Fruit fly (Drosophila melanogaster) whole organism, embryonic: Measurements from ENCODE around the gene Idua.

ENCODE experiments used
- Asciz ChIP-seq: fragments of 200-800 bp; sonication (Bioruptor generic); optimal IDR thresholded peaks from 2 replicates; lab custom pipeline; 2017; ENCODE audit warnings: missing biosample characterization, mild to moderate bottlenecking, missing genetic modification characterization, missing genetic modification reagents
- CG11093 ChIP-seq: fragments of 200-800 bp; sonication (Bioruptor generic); IDR thresholded peaks from 3 replicates; pipeline ENCODE4 v1.3.6; 2022; ENCODE audit warnings: missing biosample characterization, missing genetic modification characterization
- CG13296 ChIP-seq: fragments of 200-800 bp; sonication (Bioruptor generic); optimal IDR thresholded peaks from 3 replicates; lab custom pipeline; 2018; ENCODE audit warnings: missing biosample characterization, mild to moderate bottlenecking, missing genetic modification characterization
- CG13424 ChIP-seq: fragments of 200-800 bp; sonication (Bioruptor generic); optimal IDR thresholded peaks from 2 replicates; lab custom pipeline; 2019; ENCODE audit warnings: missing biosample characterization, mild to moderate bottlenecking, missing genetic modification characterization, moderate library complexity
- CG1602 ChIP-seq: fragments of 200-800 bp; sonication (Bioruptor generic); optimal IDR thresholded peaks from 3 replicates; lab custom pipeline; 2016; ENCODE audit warnings: missing biosample characterization, missing genetic modification characterization
- CG1603 ChIP-seq: fragments of 200-800 bp; sonication (Bioruptor generic); optimal IDR thresholded peaks from 2 replicates; lab custom pipeline; 2019; ENCODE audit warnings: missing biosample characterization, mild to moderate bottlenecking, missing genetic modification characterization, moderate library complexity
- CG17328 ChIP-seq: fragments of 200-800 bp; sonication (Bioruptor generic); IDR thresholded peaks from 2 replicates; pipeline ENCODE4 v1.3.6; 2022; ENCODE audit warnings: missing biosample characterization, missing genetic modification characterization
- CG18262 ChIP-seq: fragments of 200-800 bp; optimal IDR thresholded peaks from 3 replicates; lab custom pipeline; 2019; ENCODE audit warnings: missing biosample characterization, mild to moderate bottlenecking, missing genetic modification characterization, moderate library complexity
- CG31441 ChIP-seq: fragments of 200-800 bp; sonication (Bioruptor generic); IDR thresholded peaks from 2 replicates; pipeline ENCODE4 v1.3.6; 2022; ENCODE audit warnings: missing biosample characterization, missing genetic modification characterization
- CG3407 ChIP-seq: fragments of 200-800 bp; sonication (Bioruptor generic); optimal IDR thresholded peaks from 2 replicates; lab custom pipeline; 2018; ENCODE audit warnings: missing biosample characterization, mild to moderate bottlenecking, missing genetic modification characterization
- CG4360 ChIP-seq: fragments of 200-800 bp; sonication (Bioruptor generic); IDR thresholded peaks from 2 replicates; pipeline ENCODE4 v1.3.6; 2022; ENCODE audit warnings: missing biosample characterization, missing genetic modification characterization
- CG4424 ChIP-seq: fragments of 200-800 bp; sonication (Bioruptor generic); optimal IDR thresholded peaks from 3 replicates; lab custom pipeline; 2016; ENCODE audit warnings: missing biosample characterization, missing genetic modification characterization
- CG4820 ChIP-seq: fragments of 200-800 bp; sonication (Bioruptor generic); optimal IDR thresholded peaks from 3 replicates; lab custom pipeline; 2016; ENCODE audit warnings: missing biosample characterization, missing genetic modification characterization
- CG6689 ChIP-seq: fragments of 200-800 bp; sonication (Bioruptor generic); IDR thresholded peaks from 2 replicates; pipeline ENCODE4 v1.3.6; 2022; ENCODE audit warnings: missing biosample characterization, missing genetic modification characterization
- CG6813 ChIP-seq: fragments of 200-800 bp; sonication (Bioruptor generic); optimal IDR thresholded peaks from 2 replicates; lab custom pipeline; 2017; ENCODE audit warnings: missing biosample characterization, missing genetic modification characterization, mild to moderate bottlenecking, moderate library complexity, missing genetic modification reagents
- CG6854 ChIP-seq: fragments of 200-800 bp; sonication (Bioruptor generic); optimal IDR thresholded peaks from 3 replicates; lab custom pipeline; 2017; ENCODE audit warnings: missing biosample characterization, mild to moderate bottlenecking, missing genetic modification characterization
- CG7357 ChIP-seq: fragments of 200-800 bp; sonication (Bioruptor generic); IDR thresholded peaks from 3 replicates; pipeline ENCODE4 v1.3.6; 2022; ENCODE audit warnings: missing biosample characterization, missing genetic modification characterization
- CG8089 ChIP-seq: fragments of 200-800 bp; sonication (Bioruptor generic); optimal IDR thresholded peaks from 3 replicates; lab custom pipeline; 2016; ENCODE audit warnings: missing biosample characterization, missing genetic modification characterization
- CG8281 ChIP-seq: fragments of 200-800 bp; sonication (Bioruptor generic); optimal IDR thresholded peaks from 2 replicates; lab custom pipeline; 2018; ENCODE audit warnings: missing biosample characterization, mild to moderate bottlenecking, missing genetic modification characterization, moderate library complexity
- ERR ChIP-seq: fragments of 200-800 bp; sonication (Bioruptor generic); optimal IDR thresholded peaks from 2 replicates; lab custom pipeline; 2016; ENCODE audit warnings: missing biosample characterization, missing genetic modification characterization
- H15 ChIP-seq: fragments of 200-800 bp; sonication (Bioruptor generic); IDR thresholded peaks from 3 replicates; pipeline ENCODE4 v1.3.6; 2022; ENCODE audit warnings: missing biosample characterization, missing genetic modification characterization
- HHEX ChIP-seq: fragments of 200-800 bp; sonication (Bioruptor generic); optimal IDR thresholded peaks from 3 replicates; lab custom pipeline; 2017; ENCODE audit warnings: missing biosample characterization, mild to moderate bottlenecking, missing genetic modification characterization, missing genetic modification reagents
- MTF-1 ChIP-seq: fragments of 200-800 bp; sonication (Bioruptor generic); optimal IDR thresholded peaks from 2 replicates; lab custom pipeline; 2018; ENCODE audit warnings: missing biosample characterization, mild to moderate bottlenecking, missing genetic modification characterization, borderline replicate concordance
- Max ChIP-seq: fragments of 200-800 bp; sonication (Bioruptor generic); optimal IDR thresholded peaks from 2 replicates; lab custom pipeline; 2016; ENCODE audit warnings: missing biosample characterization, mild to moderate bottlenecking, missing genetic modification characterization
- Myb ChIP-seq: fragments of 200-800 bp; sonication (Bioruptor generic); optimal IDR thresholded peaks from 2 replicates; lab custom pipeline; 2016; ENCODE audit warnings: missing biosample characterization, missing genetic modification characterization
- Oaz ChIP-seq: fragments of 200-800 bp; sonication (Bioruptor generic); IDR thresholded peaks from 2 replicates; pipeline ENCODE4 v1.3.6; 2022; ENCODE audit warnings: missing biosample characterization, missing genetic modification characterization
- Oli ChIP-seq: fragments of 200-800 bp; sonication (Bioruptor generic); optimal IDR thresholded peaks from 2 replicates; lab custom pipeline; 2018; ENCODE audit warnings: missing biosample characterization, mild to moderate bottlenecking, missing genetic modification characterization, moderate library complexity
- Pdp1 ChIP-seq, 2 experiments: fragments of 200-800 bp; sonication (Bioruptor generic); optimal IDR thresholded peaks; 3 replicates each; lab custom pipeline; 2016; ENCODE audit warnings: missing biosample characterization in 2 of 2, missing genetic modification characterization in 2 of 2, mild to moderate bottlenecking in 1 of 2, moderate library complexity in 1 of 2
- Ptx1 ChIP-seq: fragments of 200-800 bp; sonication (Bioruptor generic); IDR thresholded peaks from 2 replicates; pipeline ENCODE4 v1.3.6; 2022; ENCODE audit warnings: missing biosample characterization, missing genetic modification characterization
- ab ChIP-seq: fragments of 200-800 bp; sonication (Bioruptor generic); optimal IDR thresholded peaks from 2 replicates; lab custom pipeline; 2016; ENCODE audit warnings: missing biosample characterization, missing genetic modification characterization
- ac ChIP-seq: fragments of 200-800 bp; sonication (Bioruptor generic); optimal IDR thresholded peaks from 3 replicates; lab custom pipeline; 2017; ENCODE audit warnings: missing biosample characterization, mild to moderate bottlenecking, missing genetic modification characterization
- ap ChIP-seq: fragments of 200-800 bp; sonication (Bioruptor generic); IDR thresholded peaks from 2 replicates; pipeline ENCODE4 v1.3.6; 2022; ENCODE audit warnings: missing biosample characterization, missing genetic modification characterization
- az2 ChIP-seq: fragments of 200-800 bp; sonication (Bioruptor generic); optimal IDR thresholded peaks from 3 replicates; lab custom pipeline; 2016; ENCODE audit warnings: missing biosample characterization, missing genetic modification characterization
- bbx ChIP-seq: fragments of 200-800 bp; sonication (Bioruptor generic); IDR thresholded peaks from 2 replicates; pipeline ENCODE4 v1.3.6; 2022; ENCODE audit warnings: missing biosample characterization, missing genetic modification characterization; ENCODE audit not compliant: partially characterized antibody
- cad ChIP-seq: fragments of >200 bp; optimal IDR thresholded peaks from 2 replicates; lab custom pipeline; 2017; ENCODE audit warnings: missing biosample characterization, missing genetic modification characterization
- emc ChIP-seq: fragments of 200-800 bp; sonication (Bioruptor generic); optimal IDR thresholded peaks from 2 replicates; lab custom pipeline; 2016; ENCODE audit warnings: missing biosample characterization, missing genetic modification characterization
- fd102C ChIP-seq: fragments of 200-800 bp; sonication (Bioruptor generic); optimal IDR thresholded peaks from 2 replicates; lab custom pipeline; 2018; ENCODE audit warnings: missing biosample characterization, mild to moderate bottlenecking, missing genetic modification characterization, moderate library complexity
- gce ChIP-seq: fragments of 200-800 bp; sonication (Bioruptor generic); IDR thresholded peaks from 3 replicates; pipeline ENCODE4 v1.3.6; 2022; ENCODE audit warnings: missing biosample characterization, missing genetic modification characterization
- gfzf ChIP-seq: fragments of 200-800 bp; sonication (Bioruptor generic); optimal IDR thresholded peaks from 2 replicates; lab custom pipeline; 2016; ENCODE audit warnings: missing biosample characterization, mild to moderate bottlenecking, missing genetic modification characterization, moderate library complexity
- gro ChIP-seq: fragments of 200-800 bp; sonication (Bioruptor generic); optimal IDR thresholded peaks from 2 replicates; lab custom pipeline; 2016; ENCODE audit warnings: missing biosample characterization, missing genetic modification characterization
- hb ChIP-seq: fragments of 200-800 bp; sonication (Bioruptor generic); IDR thresholded peaks from 3 replicates; pipeline ENCODE4 v1.3.6; 2022; ENCODE audit warnings: missing biosample characterization, missing genetic modification characterization; ENCODE audit not compliant: partially characterized antibody
- klu ChIP-seq: fragments of 200-800 bp; sonication (Bioruptor generic); IDR thresholded peaks from 2 replicates; pipeline ENCODE4 v1.3.6; 2022; ENCODE audit warnings: missing biosample characterization, missing genetic modification characterization
- lmd ChIP-seq: fragments of 200-800 bp; sonication (Bioruptor generic); IDR thresholded peaks from 2 replicates; pipeline ENCODE4 v1.3.6; 2022; ENCODE audit warnings: missing biosample characterization, missing genetic modification characterization
- nom ChIP-seq: fragments of 200-800 bp; sonication (Bioruptor generic); optimal IDR thresholded peaks from 2 replicates; lab custom pipeline; 2017; ENCODE audit warnings: missing biosample characterization, missing genetic modification characterization, mild to moderate bottlenecking, moderate library complexity, missing genetic modification reagents
- pb ChIP-seq: fragments of 200-800 bp; sonication (Bioruptor generic); optimal IDR thresholded peaks from 3 replicates; lab custom pipeline; 2016; ENCODE audit warnings: missing biosample characterization, missing genetic modification characterization
- phol ChIP-seq: fragments of 200-800 bp; sonication (Bioruptor generic); optimal IDR thresholded peaks from 3 replicates; lab custom pipeline; 2018; ENCODE audit warnings: missing biosample characterization, mild to moderate bottlenecking, missing genetic modification characterization, moderate library complexity
- shn ChIP-seq: fragments of 200-800 bp; sonication (Bioruptor generic); optimal IDR thresholded peaks from 3 replicates; lab custom pipeline; 2016; ENCODE audit warnings: missing biosample characterization, missing genetic modification characterization
- stwl ChIP-seq: fragments of 200-800 bp; sonication (Bioruptor generic); optimal IDR thresholded peaks from 3 replicates; lab custom pipeline; 2018; ENCODE audit warnings: missing biosample characterization, mild to moderate bottlenecking, missing genetic modification characterization, moderate library complexity
- unpg ChIP-seq: fragments of 200-800 bp; sonication (Bioruptor generic); optimal IDR thresholded peaks from 3 replicates; lab custom pipeline; 2018; ENCODE audit warnings: missing biosample characterization, mild to moderate bottlenecking, missing genetic modification characterization, moderate library complexity
- vvl ChIP-seq: fragments of 200-800 bp; sonication (Bioruptor generic); IDR thresholded peaks from 2 replicates; pipeline ENCODE4 v1.3.6; 2022; ENCODE audit warnings: missing biosample characterization, missing genetic modification characterization

Gene Idua

dm6 chr2L:11113011-11113528 is at the start of gene Idua (continued):
- TF ChIP-seq H15 (GFP tag; lab: Robert Waterston, UW) (0 out of 3 replicates have a peak, but pooled peaks have one; percentile 42), nom (GFP tag; lab: Kevin White, UChicago) (no peak), HHEX (peak; percentile 70), CG11093 (GFP tag; lab: Robert Waterston, UW) (peak; percentile 69; the same call in 2 of the 3 replicates), Asciz (GFP tag; lab: Kevin White, UChicago) (peak; percentile 70), ac (GFP tag; lab: Kevin White, UChicago) (no peak), CG4424 (GFP tag; lab: Kevin White, UChicago) (peak; percentile 68), hb (GFP tag; lab: Robert Waterston, UW) (no peak), CG1603 (tag; lab: Kevin White, UChicago) (no peak), emc (GFP tag; lab: Kevin White, UChicago) (no peak), unpg (GFP tag; lab: Kevin White, UChicago) (no peak), klu (peak; percentile 44; the same call in 1 of the 2 replicates), CG31441 (GFP tag; lab: Robert Waterston, UW) (no peak), stwl (tag; lab: Kevin White, UChicago) (no peak), Myb (GFP tag; lab: Kevin White, UChicago) (peak; percentile 11), gro (GFP tag; lab: Kevin White, UChicago) (no peak), Max (GFP tag; lab: Kevin White, UChicago) (peak; percentile 58), Pdp1 (GFP tag; optimal IDR thresholded peaks at IDR 0.05; lab: Kevin White, UChicago) (peak; percentile 15 to 19), bbx (no peak), fd102C (GFP tag; lab: Kevin White, UChicago) (no peak), Ptx1 (GFP tag; lab: Robert Waterston, UW) (peak; percentile 66), ap (GFP tag; lab: Robert Waterston, UW) (no peak), CG3407 (GFP tag; lab: Kevin White, UChicago) (peak; percentile 35), CG6854 (peak; percentile 82), CG8089 (GFP tag; lab: Kevin White, UChicago) (no peak), CG13296 (peak; percentile 85), Oaz (GFP tag; lab: Robert Waterston, UW) (0 out of 2 replicates have a peak, but pooled peaks have one; percentile 5), lmd (GFP tag; lab: Robert Waterston, UW) (peak; percentile 49), CG18262 (no peak), vvl (GFP tag; lab: Robert Waterston, UW) (peak; percentile 50), cad (GFP tag; lab: Kevin White, UChicago) (no peak), CG1602 (GFP tag; lab: Kevin White, UChicago) (peak; percentile 21), MTF-1 (no peak), CG4360 (no peak), gfzf (GFP tag; lab: Kevin White, UChicago) (no peak), gce (GFP tag; lab: Robert Waterston, UW) (no peak), ERR (GFP tag; lab: Kevin White, UChicago) (no peak), Oli (tag; lab: Kevin White, UChicago) (peak; percentile 78), shn (no peak), CG4820 (GFP tag; lab: Kevin White, UChicago) (peak; percentile 52), pb (no peak), phol (tag; lab: Kevin White, UChicago) (peak; percentile 72), CG17328 (GFP tag; lab: Robert Waterston, UW) (no peak), CG6813 (GFP tag; lab: Kevin White, UChicago) (peak; percentile 74), CG7357 (GFP tag; lab: Robert Waterston, UW) (peak; percentile 60; the same call in 1 of the 3 replicates), CG13424 (tag; lab: Kevin White, UChicago) (peak; percentile 85), CG8281 (tag; lab: Kevin White, UChicago) (peak; percentile 31), ab (GFP tag; lab: Kevin White, UChicago) (no peak), CG6689 (peak; percentile 74), az2 (GFP tag; lab: Kevin White, UChicago) (peak; percentile 58)
